Fruit fly (Drosophila melanogaster): ENCODE results near the gene Sirt2.

dm6 chr3R:20283531-20284139 is 44.6 kb upstream of the Sirt2 start:
- no peak for TF ChIP-seq tj (GFP tag; optimal IDR thresholded peaks at IDR 0.05)
- TF ChIP-seq Mnt (GFP tag; optimal IDR thresholded peaks at IDR 0.05) = no peak
- no peak for TF ChIP-seq CG11617 (GFP tag; optimal IDR thresholded peaks at IDR 0.05)
- no peak for TF ChIP-seq kay (GFP tag; ENCODE audit: borderline replicate concordance)
- TF ChIP-seq toe (GFP tag; optimal IDR thresholded peaks at IDR 0.05) = no peak

All from whole organism, adult.